Worm (Caenorhabditis elegans) whole organism, young adult: ENCODE data around the gene Y39A1A.9.

Source experiments
- F57C9.4 ChIP-seq: sonication (generic microtip); optimal IDR thresholded peaks from 2 replicates; lab custom pipeline; 2017; ENCODE audit warnings: mild to moderate bottlenecking, missing genetic modification characterization, missing compliant biosample characterization
- akir-1 ChIP-seq: fragments of 200-800 bp; sonication (Bioruptor generic); optimal IDR thresholded peaks from 2 replicates; lab custom pipeline; 2018; ENCODE audit warnings: mild to moderate bottlenecking, missing genetic modification characterization, moderate library complexity, missing compliant biosample characterization
- unc-62 ChIP-seq: fragments of 150-350 bp; optimal IDR thresholded peaks from 2 replicates; lab custom pipeline; 2014; ENCODE audit warnings: missing biosample characterization, missing genetic modification reagents, missing genetic modification characterization

DNA sequence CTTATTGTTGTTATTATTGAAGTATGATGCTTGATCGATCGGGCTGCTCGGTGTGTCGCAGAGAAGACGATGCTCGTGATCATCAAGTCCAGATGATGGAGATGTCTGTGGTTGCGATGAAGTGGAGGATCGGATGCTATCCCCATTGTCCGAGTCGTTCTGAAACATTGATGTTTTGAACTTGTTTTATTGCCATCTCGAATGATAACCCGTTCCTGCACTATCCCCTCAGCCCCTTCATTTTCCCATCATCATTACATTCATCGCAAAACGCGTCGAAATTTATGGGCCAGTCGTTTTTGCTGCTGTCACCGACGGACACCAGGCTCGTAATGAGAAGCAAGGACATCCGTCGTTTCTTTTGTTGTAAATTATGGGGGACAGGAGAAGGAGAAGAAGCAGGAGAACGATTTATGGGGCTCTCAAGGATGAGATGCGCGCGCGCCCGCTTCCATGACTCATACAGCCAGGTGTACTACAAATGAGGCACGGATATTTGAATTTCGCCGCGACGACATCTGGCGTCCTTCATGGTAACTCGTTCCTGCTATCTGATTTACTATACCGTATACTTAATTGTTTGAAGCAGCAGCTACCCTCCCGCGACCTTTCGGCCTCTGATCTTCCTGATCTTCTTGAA lies 1.3 kb downstream of the Y39A1A.9 start:
- no peak for TF ChIP-seq akir-1 (GFP tag; lab: Kevin White, UChicago)
- no peak for TF ChIP-seq F57C9.4
- TF ChIP-seq unc-62 = no peak
